Worm (Caenorhabditis elegans): ENCODE measurements around the gene hir-1.

ce11 chrV:5533755-5534154, 11.8 kb downstream of the hir-1 start, which contains the start of gene grl-1:
- TF ChIP-seq him-1 (tag; optimal IDR thresholded peaks at IDR 0.05) (no peak), dao-5 (tag; optimal IDR thresholded peaks at IDR 0.05) (no peak)

Data from whole organism, L4/young adult.